Fruit fly (Drosophila melanogaster) whole organism, pupa: ENCODE data around the gene CG33060.
A peak's percentile ranks its signal among the peaks of the same experiment; 100 is the strongest.

Experiments
- CG12605 ChIP-seq: fragments of 200-800 bp; sonication (Bioruptor generic); IDR thresholded peaks from 2 replicates; pipeline ENCODE4 v1.3.6; 2022; ENCODE audit warnings: missing biosample characterization, missing genetic modification characterization
- CG13204 ChIP-seq: fragments of 200-800 bp; sonication (Bioruptor generic); optimal IDR thresholded peaks from 2 replicates; lab custom pipeline; 2018; ENCODE audit warnings: missing biosample characterization, mild to moderate bottlenecking, missing genetic modification characterization, moderate library complexity
- CG14655 ChIP-seq: fragments of 200-800 bp; sonication (Bioruptor generic); optimal IDR thresholded peaks from 3 replicates; lab custom pipeline; 2017; ENCODE audit warnings: mild to moderate bottlenecking, missing biosample characterization, missing genetic modification reagents, missing genetic modification characterization
- CG15710 ChIP-seq: fragments of 200-800 bp; sonication (Bioruptor generic); optimal IDR thresholded peaks from 2 replicates; lab custom pipeline; 2018; ENCODE audit warnings: missing biosample characterization, mild to moderate bottlenecking, missing genetic modification characterization, moderate library complexity
- CG17806 ChIP-seq: fragments of 200-800 bp; sonication (Bioruptor generic); optimal IDR thresholded peaks from 2 replicates; lab custom pipeline; 2018; ENCODE audit warnings: missing biosample characterization, mild to moderate bottlenecking, missing genetic modification characterization, moderate library complexity
- CG32121 ChIP-seq: fragments of 200-800 bp; sonication (Bioruptor generic); IDR thresholded peaks from 2 replicates; pipeline ENCODE4 v1.3.6; 2022; ENCODE audit warnings: missing biosample characterization, missing genetic modification characterization
- CG34367 ChIP-seq: fragments of 200-800 bp; sonication (Bioruptor generic); optimal IDR thresholded peaks from 2 replicates; lab custom pipeline; 2018; ENCODE audit warnings: missing biosample characterization, mild to moderate bottlenecking, missing genetic modification characterization
- CG4496 ChIP-seq: fragments of 200-800 bp; sonication (Bioruptor generic); IDR thresholded peaks from 3 replicates; pipeline ENCODE4 v1.3.6; 2022; ENCODE audit warnings: missing biosample characterization, missing genetic modification characterization
- CG8159 ChIP-seq: fragments of 200-800 bp; sonication (Bioruptor generic); optimal IDR thresholded peaks from 3 replicates; lab custom pipeline; 2018; ENCODE audit warnings: missing biosample characterization, mild to moderate bottlenecking, missing genetic modification characterization, moderate library complexity
- CG8301 ChIP-seq: fragments of 200-800 bp; sonication (Bioruptor generic); optimal IDR thresholded peaks from 2 replicates; lab custom pipeline; 2018; ENCODE audit warnings: missing biosample characterization, mild to moderate bottlenecking, missing genetic modification characterization
- CG9948 ChIP-seq: fragments of 200-800 bp; sonication (Bioruptor generic); optimal IDR thresholded peaks from 2 replicates; lab custom pipeline; 2018; ENCODE audit warnings: missing biosample characterization, mild to moderate bottlenecking, missing genetic modification characterization, moderate library complexity
- D1 ChIP-seq: fragments of 200-800 bp; sonication (Bioruptor generic); optimal IDR thresholded peaks from 2 replicates; lab custom pipeline; 2018; ENCODE audit warnings: missing biosample characterization, mild to moderate bottlenecking, missing genetic modification characterization, moderate library complexity
- EcR ChIP-seq: fragments of 200-800 bp; sonication (Bioruptor generic); optimal IDR thresholded peaks from 3 replicates; lab custom pipeline; 2019; ENCODE audit warnings: missing biosample characterization, missing genetic modification characterization, mild to moderate bottlenecking, moderate library complexity, missing genetic modification reagents
- Ets98B ChIP-seq: fragments of 200-800 bp; sonication (Bioruptor generic); IDR thresholded peaks from 2 replicates; pipeline ENCODE4 v1.3.6; 2022; ENCODE audit warnings: missing biosample characterization, missing genetic modification characterization
- Pif1A ChIP-seq: fragments of 200-800 bp; sonication (Bioruptor generic); optimal IDR thresholded peaks from 3 replicates; lab custom pipeline; 2016; ENCODE audit warnings: missing biosample characterization, missing genetic modification characterization
- Pif1B ChIP-seq: fragments of 200-800 bp; sonication (Bioruptor generic); optimal IDR thresholded peaks from 3 replicates; lab custom pipeline; 2016; ENCODE audit warnings: missing biosample characterization, missing genetic modification characterization
- Snoo ChIP-seq: fragments of 200-800 bp; sonication (Bioruptor generic); optimal IDR thresholded peaks from 3 replicates; lab custom pipeline; 2017; ENCODE audit warnings: missing biosample characterization, mild to moderate bottlenecking, missing genetic modification characterization, inconsistent platforms
- fd96Ca ChIP-seq: fragments of 200-800 bp; sonication (Bioruptor generic); IDR thresholded peaks from 3 replicates; pipeline ENCODE4 v1.3.6; 2022; ENCODE audit warnings: missing biosample characterization, missing genetic modification characterization
- gl ChIP-seq: fragments of 200-800 bp; sonication (Bioruptor generic); optimal IDR thresholded peaks from 2 replicates; lab custom pipeline; 2018; ENCODE audit warnings: missing biosample characterization, mild to moderate bottlenecking, missing genetic modification characterization
- rn ChIP-seq: fragments of 200-800 bp; sonication (Bioruptor generic); IDR thresholded peaks from 2 replicates; pipeline ENCODE4 v1.3.6; 2022; ENCODE audit warnings: missing biosample characterization, missing genetic modification characterization

The CG33060 gene

DNA sequence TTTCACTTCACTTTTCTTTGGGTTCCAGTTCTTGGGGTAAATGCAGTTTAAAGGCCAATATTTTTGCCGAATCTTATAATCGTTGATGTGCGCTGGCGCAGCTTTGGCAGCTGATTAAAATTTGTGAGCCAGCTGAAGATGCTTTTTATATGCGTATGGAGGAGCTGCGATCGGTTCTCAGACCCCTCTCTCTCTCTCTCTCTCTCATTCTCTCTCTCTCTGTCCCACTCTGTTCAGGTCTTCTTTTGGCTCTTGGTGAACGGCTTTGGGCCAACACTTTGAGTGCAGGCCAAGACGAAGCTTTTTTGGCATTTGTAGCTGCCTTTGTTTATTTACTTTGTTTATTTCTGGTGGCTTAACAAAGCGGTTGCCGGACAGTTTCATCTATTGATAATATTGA, 42.5 kb upstream of the CG33060 start, which contains the start of gene CG13046:
TSS of gene CG13046 (minus strand) at position 101 of the 400 bp plus-strand sequence.
- TF ChIP-seq CG8301 (no peak), EcR (GFP tag; lab: Kevin White, UChicago) (no peak), D1 (tag; lab: Kevin White, UChicago) (no peak), CG9948 (tag; lab: Kevin White, UChicago) (no peak), CG4496 (GFP tag; lab: Robert Waterston, UW) (no peak), CG15710 (tag; lab: Kevin White, UChicago) (no peak), CG17806 (tag; lab: Kevin White, UChicago) (no peak), fd96Ca (no peak), CG14655 (no peak), Pif1A (GFP tag; lab: Kevin White, UChicago) (no peak)

DNA sequence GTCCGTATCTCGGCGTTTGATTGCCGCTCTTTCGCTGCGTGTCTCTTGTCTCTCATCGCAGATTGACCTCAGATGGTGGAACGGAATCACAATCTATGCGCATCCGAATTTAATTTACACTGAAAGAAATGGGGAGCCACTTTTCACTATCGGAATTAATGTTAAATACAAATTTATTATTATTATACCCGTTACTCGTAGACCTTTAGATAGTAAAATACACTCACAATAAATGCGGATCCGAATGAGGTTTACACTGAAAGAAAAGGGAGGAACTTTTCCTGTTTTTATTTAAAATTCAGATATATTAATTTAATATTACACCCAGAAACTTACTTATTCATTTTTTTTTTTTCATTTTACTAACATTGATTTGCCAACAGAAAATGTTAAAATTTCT, 41.8 kb upstream of the CG33060 start:
- TF ChIP-seq fd96Ca (no peak), CG14655 (peak; percentile 52), CG8301 (no peak), CG32121 (GFP tag; lab: Robert Waterston, UW) (no peak), CG4496 (GFP tag; lab: Robert Waterston, UW) (no peak), EcR (GFP tag; lab: Kevin White, UChicago) (no peak), gl (tag; lab: Kevin White, UChicago) (no peak), CG9948 (tag; lab: Kevin White, UChicago) (peak; percentile 32), CG12605 (no peak), CG13204 (GFP tag; lab: Kevin White, UChicago) (no peak), rn (GFP tag; lab: Robert Waterston, UW) (no peak), CG15710 (tag; lab: Kevin White, UChicago) (peak; percentile 5), Pif1A (GFP tag; lab: Kevin White, UChicago) (peak; percentile 25), CG34367 (tag; lab: Kevin White, UChicago) (peak; percentile 3), Snoo (tag; lab: Kevin White, UChicago) (no peak), Pif1B (GFP tag; lab: Kevin White, UChicago) (no peak), CG17806 (tag; lab: Kevin White, UChicago) (peak; percentile 22), Ets98B (GFP tag; lab: Robert Waterston, UW) (no peak), CG8159 (tag; lab: Kevin White, UChicago) (peak; percentile 10)

DNA sequence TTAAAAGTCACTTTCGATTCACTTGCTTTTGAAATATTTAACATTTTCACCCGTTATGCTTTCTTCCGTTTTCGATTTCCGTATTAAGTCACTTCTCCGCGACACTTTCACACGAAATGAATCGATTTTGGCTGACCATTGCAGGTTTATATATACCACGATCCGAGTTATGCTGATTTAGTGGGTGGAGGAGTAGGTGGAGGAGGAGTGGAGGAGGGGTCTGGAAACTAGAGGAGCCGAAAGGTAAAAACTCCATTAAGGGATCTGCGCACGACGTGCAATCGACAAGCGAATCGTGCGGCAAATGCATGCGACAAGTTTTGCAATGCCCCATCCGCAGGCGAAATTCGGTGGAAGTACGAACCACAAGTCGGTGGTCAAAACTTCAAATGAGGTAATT, 40.0 kb upstream of the CG33060 start, which contains the start of gene CG13045:
TSS of gene CG13045 (minus strand) at position 101 of the 400 bp plus-strand sequence.
- TF ChIP-seq CG14655 (no peak), CG15710 (tag; lab: Kevin White, UChicago) (no peak), Pif1A (GFP tag; lab: Kevin White, UChicago) (no peak)

DNA sequence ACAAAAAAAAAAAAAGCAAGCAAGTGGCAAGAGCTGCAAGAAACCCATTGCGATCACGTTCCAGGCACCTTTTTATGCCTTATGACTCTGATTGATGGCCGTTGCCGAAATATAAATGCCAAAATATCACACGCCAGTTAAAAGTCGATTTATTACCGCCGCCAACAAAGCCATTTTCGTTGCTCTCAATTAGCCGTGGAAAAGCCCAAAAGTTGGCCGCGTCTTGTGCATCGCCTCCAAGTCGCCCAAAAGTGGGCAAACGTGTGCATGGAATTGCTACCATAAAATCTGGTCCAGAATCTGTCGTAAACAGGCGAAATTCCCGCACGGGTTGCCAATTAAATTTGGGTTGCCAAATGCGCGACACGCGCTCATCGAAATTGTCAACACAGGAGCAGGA, 39.2 kb upstream of the CG33060 start:
- no peak for TF ChIP-seq CG8301
- peak; percentile 48 for TF ChIP-seq Ets98B (GFP tag; lab: Robert Waterston, UW)
- TF ChIP-seq CG4496 (GFP tag; lab: Robert Waterston, UW) = peak; percentile 13; the same call in 1 of the 3 replicates
- peak; percentile 19; the same call in 1 of the 3 replicates for TF ChIP-seq fd96Ca

dm6 chr3L:16295447-16295846, 35.4 kb upstream of the CG33060 start, which contains the start of gene CG4962:
Gene CG4962, minus strand, starts transcription at chr3L:16295547.
- no peak for TF ChIP-seq CG8301
- no peak for TF ChIP-seq Snoo (tag; lab: Kevin White, UChicago)
- TF ChIP-seq CG4496 (GFP tag; lab: Robert Waterston, UW) = no peak
- no peak for TF ChIP-seq rn (GFP tag; lab: Robert Waterston, UW)
- no peak for TF ChIP-seq CG13204 (GFP tag; lab: Kevin White, UChicago)
- no peak for TF ChIP-seq CG8159 (tag; lab: Kevin White, UChicago)
- TF ChIP-seq CG15710 (tag; lab: Kevin White, UChicago) = no peak
- TF ChIP-seq CG34367 (tag; lab: Kevin White, UChicago) = no peak
- no peak for TF ChIP-seq CG9948 (tag; lab: Kevin White, UChicago)
- no peak for TF ChIP-seq CG17806 (tag; lab: Kevin White, UChicago)
- TF ChIP-seq D1 (tag; lab: Kevin White, UChicago) = no peak
- no peak for TF ChIP-seq gl (tag; lab: Kevin White, UChicago)
- TF ChIP-seq fd96Ca = no peak
- no peak for TF ChIP-seq Pif1B (GFP tag; lab: Kevin White, UChicago)
- no peak for TF ChIP-seq CG12605
- TF ChIP-seq EcR (GFP tag; lab: Kevin White, UChicago) = no peak
- TF ChIP-seq CG32121 (GFP tag; lab: Robert Waterston, UW) = no peak
- TF ChIP-seq Ets98B (GFP tag; lab: Robert Waterston, UW) = no peak

DNA sequence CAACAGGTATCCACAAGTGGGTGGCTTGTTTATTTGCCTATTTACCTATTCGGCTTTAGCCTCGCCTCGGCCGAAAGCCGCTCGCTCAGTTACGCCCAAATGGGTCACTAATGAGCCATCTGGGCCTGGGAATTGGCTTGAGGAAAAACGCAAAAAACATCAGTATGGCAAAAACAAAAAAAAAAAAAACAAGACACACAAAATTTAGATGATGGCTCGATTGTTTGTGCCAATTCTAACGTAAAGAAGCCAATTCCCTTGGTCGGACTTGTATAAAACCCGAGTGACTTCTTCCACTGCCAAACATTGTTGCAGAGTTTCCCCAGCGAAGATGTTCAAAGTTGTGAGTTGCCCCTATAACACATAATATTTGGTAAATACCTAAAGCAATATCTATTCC, 29.7 kb upstream of the CG33060 start, which contains the start of gene CG4982:
TSS of gene CG4982 (plus strand) at position 301 of the 400 bp plus-strand sequence.
- TF ChIP-seq CG32121 (GFP tag; lab: Robert Waterston, UW) = no peak
- TF ChIP-seq, all 21 proteins: peak for 0

DNA sequence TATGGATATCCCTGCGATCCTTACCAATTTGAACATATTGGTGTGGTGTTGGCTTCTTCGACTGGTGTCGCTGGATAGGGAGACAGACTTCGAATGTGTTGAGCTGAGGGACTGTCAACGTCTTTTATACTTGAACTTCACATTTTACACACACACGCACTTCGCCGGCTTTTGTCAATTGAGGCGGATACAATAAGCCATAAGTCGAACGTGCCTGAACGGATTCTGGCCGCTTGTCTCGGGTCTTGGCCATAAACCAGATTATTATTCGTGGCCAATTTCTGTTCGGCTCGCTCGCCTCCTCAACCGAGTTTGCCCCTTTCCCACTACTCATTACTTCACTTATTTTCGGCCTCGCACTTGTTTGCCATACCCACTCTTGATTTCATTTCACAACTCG, 27.8 kb upstream of the CG33060 start, which contains the start of gene CG13044:
TSS of gene CG13044 (minus strand) at position 101 of the 400 bp plus-strand sequence.
- no peak for TF ChIP-seq CG4496 (GFP tag; lab: Robert Waterston, UW)
